Comparison of ENCODE assay signal across 1 fruit fly cellular context in the genomic region with DNA sequence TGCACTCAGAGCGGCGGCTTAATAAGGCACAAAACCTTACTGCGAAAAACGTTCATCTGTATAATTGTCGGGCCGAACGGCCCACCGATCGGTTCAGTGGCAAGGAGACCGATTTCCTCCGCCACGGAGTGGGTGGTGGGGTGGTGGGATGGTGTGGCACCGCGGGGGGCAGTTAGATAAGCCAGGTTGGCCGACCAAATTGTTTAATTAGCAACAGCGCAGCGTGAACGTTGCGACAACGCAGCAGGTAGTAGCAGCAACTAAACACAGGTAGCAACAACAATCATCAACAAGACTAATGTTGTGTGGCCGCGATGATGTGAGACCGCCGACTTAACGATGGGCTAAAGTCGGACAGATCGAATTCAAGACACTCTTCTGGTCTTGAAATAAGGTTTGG.
TF ChIP-seq lines count a peak whose summit lies in the region.

No protein-coding gene starts in this region.

TF ChIP-seq in whole organism, embryonic, 481 proteins besides CTCF, POLR2A, EP300 and RAD21 (continued from another document):
- TF ChIP-seq sd (tag; optimal IDR thresholded peaks at IDR 0.05; lab: Kevin White, UChicago) (no peak), cad (GFP tag; optimal IDR thresholded peaks at IDR 0.05; lab: Kevin White, UChicago) (no peak), CG10565 (GFP tag; optimal IDR thresholded peaks at IDR 0.05; lab: Kevin White, UChicago) (no peak), mirr (GFP tag; optimal IDR thresholded peaks at IDR 0.05; lab: Kevin White, UChicago) (no peak), CG9876 (GFP tag; optimal IDR thresholded peaks at IDR 0.05; lab: Kevin White, UChicago) (no peak), CG31441 (GFP tag; IDR thresholded peaks at IDR 0.05; lab: Robert Waterston, UW) (no peak), Bgb (GFP tag; IDR thresholded peaks at IDR 0.05; lab: Robert Waterston, UW; ENCODE audit: partially characterized antibody) (no peak), CG4328 (GFP tag; optimal IDR thresholded peaks at IDR 0.05; lab: Kevin White, UChicago) (no peak), CG32767 (GFP tag; IDR thresholded peaks at IDR 0.05; lab: Robert Waterston, UW) (no peak), Myb (GFP tag; optimal IDR thresholded peaks at IDR 0.05; lab: Kevin White, UChicago) (no peak), CG30431 (GFP tag; optimal IDR thresholded peaks at IDR 0.05; lab: Kevin White, UChicago) (no peak), MBD-R2 (GFP tag; IDR thresholded peaks at IDR 0.05; lab: Robert Waterston, UW) (0 out of 2 replicates have a peak, but pooled peaks have one; percentile 13), emc (GFP tag; optimal IDR thresholded peaks at IDR 0.05; lab: Kevin White, UChicago) (no peak), CG17802 (tag; optimal IDR thresholded peaks at IDR 0.05; lab: Kevin White, UChicago) (no peak), grn (GFP tag; optimal IDR thresholded peaks at IDR 0.05; lab: Kevin White, UChicago) (no peak)
